Worm (Caenorhabditis elegans): ENCODE data around the gene T13C2.7.

ce11 chrII:6783377-6783829 is 4.2 kb downstream of the T13C2.7 start, which contains the start of gene gldi-2:
- no peak for TF ChIP-seq egl-27 (tag; optimal IDR thresholded peaks at IDR 0.05)
- no peak for TF ChIP-seq nhr-19 (GFP tag; conservative IDR thresholded peaks at IDR 0.05)

Data from whole organism, L1 larva.